Worm (Caenorhabditis elegans) whole organism, L1 larva: ENCODE results near the gene ifet-1.

Experiments
- C34B4.2 ChIP-seq: sonication (generic microtip); optimal IDR thresholded peaks from 2 replicates; lab custom pipeline; 2017; ENCODE audit warnings: mild to moderate bottlenecking, missing genetic modification characterization, missing compliant biosample characterization
- F16B12.6 ChIP-seq: fragments of 150-350 bp; optimal IDR thresholded peaks from 2 replicates; lab custom pipeline; 2014; ENCODE audit warnings: missing biosample characterization, missing genetic modification characterization
- Y116A8C.19 ChIP-seq: sonication (generic microtip); optimal IDR thresholded peaks from 2 replicates; lab custom pipeline; 2016; ENCODE audit warnings: missing compliant biosample characterization, missing genetic modification characterization, borderline replicate concordance
- aly-2 ChIP-seq: fragments of 150-350 bp; optimal IDR thresholded peaks from 2 replicates; lab custom pipeline; 2014; ENCODE audit warnings: missing biosample characterization, missing genetic modification characterization
- blmp-1 ChIP-seq: fragments of 150-350 bp; optimal IDR thresholded peaks from 2 replicates; lab custom pipeline; 2014; ENCODE audit warnings: missing biosample characterization, missing genetic modification characterization
- ceh-8 ChIP-seq: fragments of 200-800 bp; sonication (Bioruptor generic); optimal IDR thresholded peaks from 2 replicates; lab custom pipeline; 2018; ENCODE audit warnings: mild to moderate bottlenecking, missing genetic modification characterization, moderate library complexity, missing compliant biosample characterization
- ceh-82 ChIP-seq, 3 experiments: fragments of 150-350 bp in 1 of 3; sonication (generic microtip) in 2 of 3; optimal IDR thresholded peaks; 2 replicates each; lab custom pipeline; 2014 to 2017; ENCODE audit warnings: missing biosample characterization in 3 of 3, missing genetic modification characterization in 3 of 3
- ceh-88 ChIP-seq: fragments of 200-800 bp; sonication (Bioruptor generic); IDR thresholded peaks from 2 replicates; pipeline ENCODE4 v1.3.6; 2022; ENCODE audit warnings: missing genetic modification characterization, missing compliant biosample characterization
- dpl-1 ChIP-seq, 3 experiments: fragments of 150-350 bp in 2 of 3; sonication (generic microtip) in 1 of 3; optimal IDR thresholded peaks; 2 replicates each; lab custom pipeline; 2014 to 2017; ENCODE audit warnings: missing biosample characterization in 3 of 3, missing genetic modification characterization in 3 of 3, missing genetic modification reagents in 3 of 3
- dsc-1 ChIP-seq: sonication (generic microtip); optimal IDR thresholded peaks from 2 replicates; lab custom pipeline; 2016; ENCODE audit warnings: mild to moderate bottlenecking, missing genetic modification characterization, missing compliant biosample characterization
- elt-2 ChIP-seq: sonication (generic microtip); optimal IDR thresholded peaks from 2 replicates; lab custom pipeline; 2016; ENCODE audit warnings: missing genetic modification characterization, mild to moderate bottlenecking, inconsistent platforms, missing compliant biosample characterization, missing genetic modification reagents
- elt-3 ChIP-seq, 6 experiments: fragments of 150-350 bp in 1 of 6; sonication (generic microtip); optimal IDR thresholded peaks; 2 replicates each; lab custom pipeline; 2017 to 2018; ENCODE audit warnings: missing biosample characterization in 6 of 6, missing genetic modification characterization in 6 of 6, inconsistent platforms in 1 of 6
- fkh-4 ChIP-seq: sonication (generic microtip); optimal IDR thresholded peaks from 2 replicates; lab custom pipeline; 2016; ENCODE audit warnings: missing compliant biosample characterization, missing genetic modification characterization, borderline replicate concordance
- hlh-17 ChIP-seq: fragments of 200-800 bp; sonication (Bioruptor generic); optimal IDR thresholded peaks from 2 replicates; lab custom pipeline; 2018; ENCODE audit warnings: missing genetic modification characterization, mild to moderate bottlenecking, missing compliant biosample characterization, moderate library complexity, borderline replicate concordance
- irx-1 ChIP-seq: sonication (generic microtip); optimal IDR thresholded peaks from 2 replicates; lab custom pipeline; 2016; ENCODE audit warnings: missing genetic modification characterization, missing compliant biosample characterization
- isw-1 ChIP-seq: fragments of 200-800 bp; sonication (Bioruptor generic); IDR thresholded peaks from 2 replicates; pipeline ENCODE4 v1.3.6; 2022; ENCODE audit warnings: missing genetic modification characterization, missing compliant biosample characterization
- lin-14 ChIP-seq: fragments of 200-800 bp; sonication (Bioruptor generic); optimal IDR thresholded peaks from 2 replicates; lab custom pipeline; 2018; ENCODE audit warnings: mild to moderate bottlenecking, missing genetic modification characterization, moderate library complexity, missing compliant biosample characterization
- lin-15B ChIP-seq: fragments of 150-350 bp; sonication (generic microtip); optimal IDR thresholded peaks from 3 replicates; lab custom pipeline; 2014; ENCODE audit warnings: missing biosample characterization, missing genetic modification characterization
- lin-35 ChIP-seq, 2 experiments: fragments of 150-350 bp; optimal IDR thresholded peaks; 2 replicates each; lab custom pipeline; 2014; ENCODE audit warnings: missing biosample characterization in 2 of 2, missing genetic modification characterization in 2 of 2, missing genetic modification reagents in 2 of 2
- lir-3 ChIP-seq: sonication (generic microtip); optimal IDR thresholded peaks from 2 replicates; lab custom pipeline; 2016; ENCODE audit warnings: mild to moderate bottlenecking, missing genetic modification characterization, moderate library complexity, missing compliant biosample characterization; ENCODE audit not compliant: poor library complexity
- mab-9 ChIP-seq: fragments of 200-800 bp; sonication (Bioruptor generic); IDR thresholded peaks from 2 replicates; pipeline ENCODE4 v1.3.6; 2022; ENCODE audit warnings: missing genetic modification reagents, missing genetic modification characterization, missing compliant biosample characterization
- mdl-1 ChIP-seq, 2 experiments: fragments of 150-350 bp; optimal IDR thresholded peaks; 2 replicates each; lab custom pipeline; 2014 to 2017; ENCODE audit warnings: missing biosample characterization in 2 of 2, missing genetic modification characterization in 2 of 2, inconsistent platforms in 1 of 2
- mef-2 ChIP-seq: fragments of 150-350 bp; optimal IDR thresholded peaks from 2 replicates; lab custom pipeline; 2014; ENCODE audit warnings: missing biosample characterization, missing genetic modification characterization
- mep-1 ChIP-seq: fragments of 150-350 bp; optimal IDR thresholded peaks from 2 replicates; lab custom pipeline; 2014; ENCODE audit warnings: missing biosample characterization, missing genetic modification characterization
- nhr-11 ChIP-seq: fragments of 150-350 bp; optimal IDR thresholded peaks from 2 replicates; lab custom pipeline; 2014; ENCODE audit warnings: missing biosample characterization, missing genetic modification characterization
- nhr-12 ChIP-seq: sonication (generic microtip); optimal IDR thresholded peaks from 2 replicates; lab custom pipeline; 2017; ENCODE audit warnings: missing biosample characterization, missing genetic modification characterization
- nhr-19 ChIP-seq: fragments of 200-800 bp; sonication (Bioruptor generic); conservative IDR thresholded peaks from 2 replicates; pipeline ENCODE4 v1.3.6; 2022; ENCODE audit warnings: missing genetic modification characterization, missing compliant biosample characterization
- nhr-20 ChIP-seq: sonication (generic microtip); optimal IDR thresholded peaks from 2 replicates; lab custom pipeline; 2016; ENCODE audit warnings: mild to moderate bottlenecking, missing genetic modification characterization, missing compliant biosample characterization
- nhr-237 ChIP-seq: fragments of 150-350 bp; optimal IDR thresholded peaks from 2 replicates; lab custom pipeline; 2014; ENCODE audit warnings: missing biosample characterization, missing genetic modification characterization
- nhr-47 ChIP-seq: sonication (generic microtip); optimal IDR thresholded peaks from 2 replicates; lab custom pipeline; 2016; ENCODE audit warnings: mild to moderate bottlenecking, missing genetic modification characterization, moderate library complexity, missing compliant biosample characterization
- nhr-71 ChIP-seq: sonication (generic microtip); optimal IDR thresholded peaks from 2 replicates; lab custom pipeline; 2016; ENCODE audit warnings: mild to moderate bottlenecking, missing genetic modification characterization, moderate library complexity, missing compliant biosample characterization
- nhr-76 ChIP-seq: sonication (generic microtip); optimal IDR thresholded peaks from 2 replicates; lab custom pipeline; 2017; ENCODE audit warnings: missing biosample characterization, missing genetic modification characterization
- nhr-85 ChIP-seq: sonication (generic microtip); peaks from one replicate; lab custom pipeline; 2016; ENCODE audit warnings: missing genetic modification characterization, inconsistent platforms, missing compliant biosample characterization
- nhr-90 ChIP-seq: sonication (generic microtip); optimal IDR thresholded peaks from 2 replicates; lab custom pipeline; 2016; ENCODE audit warnings: mild to moderate bottlenecking, missing genetic modification characterization, missing compliant biosample characterization; ENCODE audit not compliant: poor library complexity
- pag-3 ChIP-seq: sonication (generic microtip); optimal IDR thresholded peaks from 2 replicates; lab custom pipeline; 2017; ENCODE audit warnings: missing genetic modification characterization, mild to moderate bottlenecking, missing compliant biosample characterization, antibody characterized with exemption, borderline replicate concordance; ENCODE audit not compliant: insufficient read depth
- pqm-1 ChIP-seq: sonication (generic microtip); optimal IDR thresholded peaks from 3 replicates; lab custom pipeline; 2017; ENCODE audit warnings: missing biosample characterization, missing genetic modification characterization
- rnt-1 ChIP-seq: sonication (generic microtip); optimal IDR thresholded peaks from 2 replicates; lab custom pipeline; 2016; ENCODE audit warnings: mild to moderate bottlenecking, missing genetic modification characterization, moderate library complexity, missing compliant biosample characterization
- skn-1 ChIP-seq: fragments of 150-350 bp; optimal IDR thresholded peaks from 2 replicates; lab custom pipeline; 2014; ENCODE audit warnings: missing biosample characterization, missing genetic modification characterization
- snu-23 ChIP-seq: sonication (generic microtip); optimal IDR thresholded peaks from 2 replicates; lab custom pipeline; 2016; ENCODE audit warnings: missing genetic modification characterization, missing compliant biosample characterization
- tbx-2 ChIP-seq: sonication (generic microtip); optimal IDR thresholded peaks from 2 replicates; lab custom pipeline; 2016; ENCODE audit warnings: missing genetic modification characterization, missing compliant biosample characterization
- tlp-1 ChIP-seq: fragments of 150-350 bp; optimal IDR thresholded peaks from 2 replicates; lab custom pipeline; 2014; ENCODE audit warnings: missing biosample characterization, missing genetic modification characterization
- vab-15 ChIP-seq: sonication (generic microtip); optimal IDR thresholded peaks from 2 replicates; lab custom pipeline; 2017; ENCODE audit warnings: missing genotype, mild to moderate bottlenecking, missing genetic modification characterization, missing compliant biosample characterization
- xbp-1 ChIP-seq: sonication (generic microtip); optimal IDR thresholded peaks from 2 replicates; lab custom pipeline; 2016; ENCODE audit warnings: missing genetic modification characterization, missing compliant biosample characterization
- zag-1 ChIP-seq: fragments of 150-350 bp; optimal IDR thresholded peaks from 2 replicates; lab custom pipeline; 2014; ENCODE audit warnings: missing biosample characterization, missing genetic modification characterization
- ztf-11 ChIP-seq, 2 experiments: sonication (generic microtip); optimal IDR thresholded peaks; 2 replicates each; lab custom pipeline; 2016 to 2017; ENCODE audit warnings: missing genetic modification characterization in 2 of 2, missing biosample characterization in 1 of 2, missing compliant biosample characterization in 1 of 2

ifet-1 gene

ce11 chrIII:4502559-4503240 is 27.8 kb upstream of the ifet-1 start (continued):
- no peak for TF ChIP-seq Y116A8C.19 (tag; lab: Kevin White, UChicago)
- TF ChIP-seq nhr-11 (tag; lab: Kevin White, UChicago) = no peak

- TF ChIP-seq C34B4.2 (tag; lab: Kevin White, UChicago) (no peak), zag-1 (tag; lab: Kevin White, UChicago) (no peak), isw-1 (no peak), hlh-17 (GFP tag; lab: Kevin White, UChicago) (no peak), mep-1 (no peak), mdl-1 (tag; optimal IDR thresholded peaks at IDR 0.05; lab: Kevin White, UChicago) (no peak), ztf-11 (tag; optimal IDR thresholded peaks at IDR 0.05; lab: Kevin White, UChicago) (no peak), F16B12.6 (tag; lab: Kevin White, UChicago) (no peak), ceh-82 (tag; optimal IDR thresholded peaks at IDR 0.05; lab: Kevin White, UChicago) (no peak), tbx-2 (tag; lab: Kevin White, UChicago) (no peak), mab-9 (GFP tag; lab: Robert Waterston, UW) (no peak)
These were observed 24.0 kb upstream of the ifet-1 start, which contains the start of the genes C07G2.5 and atf-7 for ce11 chrIII:4498938-4499337. C07G2.5 (minus strand) TSS chrIII:4499038. atf-7 (minus strand) TSS chrIII:4499045.

- TF ChIP-seq fkh-4 (no peak), nhr-71 (peak; percentile 72), C34B4.2 (tag; lab: Kevin White, UChicago) (no peak), lin-14 (GFP tag; lab: Kevin White, UChicago) (peak; percentile 72), snu-23 (GFP tag; lab: Kevin White, UChicago) (peak; percentile 56), pqm-1 (no peak), skn-1 (tag; lab: Kevin White, UChicago) (peak; percentile 7), nhr-85 (peak; percentile 91), blmp-1 (peak; percentile 84), ceh-8 (no peak), tlp-1 (tag; lab: Kevin White, UChicago) (no peak), irx-1 (tag; lab: Kevin White, UChicago) (no peak), nhr-19 (peak; percentile 33), nhr-20 (tag; lab: Kevin White, UChicago) (peak; percentile 64), elt-2 (tag; lab: Kevin White, UChicago) (peak; percentile 39), vab-15 (no peak), nhr-12 (no peak), nhr-76 (tag; lab: Kevin White, UChicago) (no peak), dsc-1 (tag; lab: Kevin White, UChicago) (no peak), dpl-1 (GFP tag; optimal IDR thresholded peaks at IDR 0.05; lab: Kevin White, UChicago) (peak in 1 of 3 experiments; percentile 14), rnt-1 (tag; lab: Kevin White, UChicago) (peak; percentile 11), lir-3 (tag; lab: Kevin White, UChicago) (no peak), aly-2 (tag; lab: Kevin White, UChicago) (no peak), hlh-17 (GFP tag; lab: Kevin White, UChicago) (no peak), pag-3 (tag; lab: Kevin White, UChicago) (no peak), xbp-1 (tag; lab: Kevin White, UChicago) (no peak), nhr-47 (tag; lab: Kevin White, UChicago) (no peak), nhr-237 (tag; lab: Kevin White, UChicago) (no peak), lin-15B (no peak), nhr-90 (tag; lab: Kevin White, UChicago) (peak; percentile 64), lin-35 (GFP tag; optimal IDR thresholded peaks at IDR 0.05; lab: Kevin White, UChicago) (peak in 1 of 2 experiments; percentile 51), elt-3 (tag; optimal IDR thresholded peaks at IDR 0.05; lab: Kevin White, UChicago) (peak; percentile 6 to 88 (median 64)), mef-2 (tag; lab: Kevin White, UChicago) (no peak), tbx-2 (tag; lab: Kevin White, UChicago) (peak; percentile 2), ceh-88 (no peak)
These were observed 21.1 kb upstream of the ifet-1 start for ce11 chrIII:4496085-4496484.
